Worm (Caenorhabditis elegans): ENCODE results near the gene Y55F3AR.2.

DNA sequence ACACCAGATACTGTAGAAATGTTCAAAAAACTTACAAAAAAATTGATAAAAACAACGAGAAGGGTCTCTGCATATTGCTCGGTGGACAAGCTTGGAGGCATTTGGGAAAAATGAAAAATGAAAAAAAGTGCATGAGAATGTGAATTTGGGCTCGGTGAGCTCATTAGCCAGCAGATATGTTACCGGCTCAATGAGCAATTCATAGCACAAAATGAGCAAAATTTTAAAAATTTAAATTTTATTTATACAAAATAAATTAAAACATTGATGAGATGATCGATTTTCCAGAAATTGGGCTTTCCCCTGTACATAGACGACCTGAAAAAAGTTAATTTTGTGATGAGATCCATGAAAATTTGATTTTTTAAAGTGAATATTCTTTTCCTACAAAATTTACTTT, 19.3 kb downstream of the Y55F3AR.2 start, which contains the start of gene srx-14:
- TF ChIP-seq egl-27 (tag; optimal IDR thresholded peaks at IDR 0.05): no peak
- TF ChIP-seq ceh-20 (GFP tag; IDR thresholded peaks at IDR 0.05): no peak
